Worm (Caenorhabditis elegans): ENCODE results near the gene T28C6.7.

DNA sequence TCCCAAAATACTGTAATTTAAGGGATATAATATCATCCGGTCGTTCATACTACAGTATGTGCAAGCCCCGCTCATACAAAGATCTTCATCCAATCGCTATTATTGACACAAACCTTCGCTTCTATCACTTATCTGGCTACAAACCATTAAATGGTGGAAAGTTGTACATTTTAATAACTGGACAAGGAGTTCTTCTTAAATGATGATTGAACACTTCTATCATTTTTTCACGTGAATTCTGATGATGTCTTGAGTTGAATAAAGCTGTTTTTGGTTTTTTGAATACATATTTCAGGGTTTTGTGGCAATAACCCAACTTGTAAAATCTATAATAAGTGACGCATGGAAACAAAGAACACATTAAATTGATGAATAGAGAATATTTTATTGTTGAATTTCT, 5.0 kb upstream of the T28C6.7 start:
- TF ChIP-seq unc-62 (GFP tag; optimal IDR thresholded peaks at IDR 0.05) (no peak), elt-2 (tag; optimal IDR thresholded peaks at IDR 0.05) (no peak), fos-1 (tag; optimal IDR thresholded peaks at IDR 0.05) (no peak), egl-27 (tag; optimal IDR thresholded peaks at IDR 0.05) (no peak), daf-12 (tag; optimal IDR thresholded peaks at IDR 0.05) (no peak), R02D3.7 (tag; optimal IDR thresholded peaks at IDR 0.05) (peak; percentile 45), ceh-82 (tag; optimal IDR thresholded peaks at IDR 0.05) (no peak)
